Worm (Caenorhabditis elegans) whole organism, L4/young adult: ENCODE data around the gene ocr-1.

ENCODE experiments used
- W03F9.2 ChIP-seq: fragments of 150-350 bp; optimal IDR thresholded peaks from 2 replicates; lab custom pipeline; 2014; ENCODE audit warnings: missing biosample characterization, missing genetic modification characterization
- dao-5 ChIP-seq: sonication (generic microtip); optimal IDR thresholded peaks from 2 replicates; lab custom pipeline; 2016; ENCODE audit warnings: missing genotype, missing genetic modification characterization, moderate library complexity, missing compliant biosample characterization
- him-1 ChIP-seq: sonication (generic microtip); optimal IDR thresholded peaks from 2 replicates; lab custom pipeline; 2016; ENCODE audit warnings: missing genotype, missing genetic modification reagents, missing genetic modification characterization, missing compliant biosample characterization

ocr-1 gene

DNA sequence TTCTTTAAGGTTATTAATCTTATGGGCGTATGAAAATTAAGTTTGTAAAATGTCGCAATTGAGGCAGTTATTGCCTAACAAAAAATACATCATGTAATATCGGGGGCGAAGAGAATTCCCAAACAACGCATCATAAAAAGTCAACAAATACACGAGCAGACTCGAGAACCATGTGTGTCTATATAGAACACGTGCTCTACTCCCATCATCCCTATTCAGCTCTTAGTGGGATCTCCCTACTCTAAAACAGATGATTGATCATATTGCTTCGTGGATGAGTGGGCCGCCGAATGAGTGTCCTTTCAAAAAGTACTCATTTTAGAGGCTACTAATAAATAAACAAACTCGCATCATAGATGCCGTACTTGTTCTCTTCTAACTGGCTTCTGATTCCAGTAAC, 39.7 kb upstream of the ocr-1 start:
- TF ChIP-seq W03F9.2 (tag; lab: Kevin White, UChicago): no peak
- TF ChIP-seq dao-5 (tag; lab: Kevin White, UChicago): no peak
- TF ChIP-seq him-1 (tag; lab: Kevin White, UChicago): no peak

DNA sequence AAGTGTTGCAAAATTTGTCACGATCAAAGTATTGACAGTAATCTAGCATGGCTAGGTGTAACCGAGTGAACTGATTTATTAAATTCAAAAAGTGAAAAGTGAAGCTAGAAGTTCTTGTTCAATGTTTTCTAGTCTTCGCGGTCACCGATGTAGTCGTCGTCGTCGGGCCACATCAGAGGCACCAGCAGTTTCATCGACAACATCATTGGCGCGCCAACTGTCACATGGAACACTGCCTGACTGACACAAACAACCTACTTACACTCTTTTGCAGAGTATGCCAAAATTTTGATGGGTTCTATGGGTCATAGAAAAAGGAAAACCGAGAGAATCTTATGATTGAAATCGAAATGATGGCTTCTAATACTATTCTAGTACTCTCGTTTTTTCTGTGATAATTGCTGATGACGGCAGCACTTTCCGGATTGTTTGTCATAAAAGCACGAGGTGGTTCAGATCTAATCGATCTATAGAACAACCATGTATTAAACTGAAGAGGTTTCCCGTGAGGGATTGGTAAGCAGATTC, 38.7 kb upstream of the ocr-1 start:
- no peak for TF ChIP-seq W03F9.2 (tag; lab: Kevin White, UChicago)
- no peak for TF ChIP-seq dao-5 (tag; lab: Kevin White, UChicago)
- no peak for TF ChIP-seq him-1 (tag; lab: Kevin White, UChicago)

- no peak for TF ChIP-seq W03F9.2 (tag; lab: Kevin White, UChicago)
- TF ChIP-seq him-1 (tag; lab: Kevin White, UChicago): no peak
- no peak for TF ChIP-seq dao-5 (tag; lab: Kevin White, UChicago)
Observed at ce11 chrV:10726691-10727090, 37.5 kb upstream of the ocr-1 start.

- TF ChIP-seq him-1 (tag; lab: Kevin White, UChicago) (no peak), dao-5 (tag; lab: Kevin White, UChicago) (no peak), W03F9.2 (tag; lab: Kevin White, UChicago) (no peak)
Observed at ce11 chrV:10727651-10728050, 36.5 kb upstream of the ocr-1 start.

ce11 chrV:10729456-10729904, 34.7 kb upstream of the ocr-1 start:
- TF ChIP-seq W03F9.2 (tag; lab: Kevin White, UChicago) (no peak), dao-5 (tag; lab: Kevin White, UChicago) (no peak)

DNA sequence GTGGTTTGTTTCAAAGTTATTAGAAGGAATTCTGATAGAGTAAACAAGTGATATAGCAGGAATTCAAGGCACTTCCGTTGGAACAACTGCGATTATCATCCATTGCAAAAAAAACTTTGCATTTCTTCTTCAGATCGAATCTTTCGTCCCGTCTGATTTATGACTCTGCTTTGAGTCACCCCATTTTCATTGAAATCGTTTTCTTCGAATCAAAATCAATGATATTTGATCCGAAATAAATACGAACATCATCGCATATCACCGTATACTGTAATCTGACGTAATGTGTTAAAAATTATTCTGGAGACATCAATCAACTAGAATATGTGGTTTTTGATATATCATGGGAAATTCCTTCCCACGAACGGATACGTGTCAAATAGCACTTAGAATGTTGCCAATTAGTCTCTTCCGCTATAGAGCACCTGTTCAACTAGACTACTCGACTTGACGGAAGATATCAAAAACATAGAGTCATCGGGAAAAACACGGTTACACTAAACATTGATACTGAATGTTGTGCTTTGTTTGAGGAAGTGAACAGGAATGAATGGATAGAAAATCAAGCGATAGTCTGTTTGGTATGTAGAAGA, 33.2 kb upstream of the ocr-1 start:
- TF ChIP-seq W03F9.2 (tag; lab: Kevin White, UChicago): no peak
- TF ChIP-seq dao-5 (tag; lab: Kevin White, UChicago): no peak
- no peak for TF ChIP-seq him-1 (tag; lab: Kevin White, UChicago)

ce11 chrV:10731989-10732472, 32.1 kb upstream of the ocr-1 start, which contains the start of gene T28B11.1:
TSS of gene T28B11.1 (minus strand) at chrV:10732422.
- TF ChIP-seq him-1 (tag; lab: Kevin White, UChicago) (no peak), dao-5 (tag; lab: Kevin White, UChicago) (no peak), W03F9.2 (tag; lab: Kevin White, UChicago) (no peak)

ce11 chrV:10736756-10737155, 27.4 kb upstream of the ocr-1 start, which contains the start of the genes mre-11 and wdr-5.3:
TSS of gene mre-11 (minus strand) at chrV:10736868.
TSS of gene wdr-5.3 (plus strand) at chrV:10737116.
- TF ChIP-seq W03F9.2 (tag; lab: Kevin White, UChicago) (peak; percentile 86), dao-5 (tag; lab: Kevin White, UChicago) (no peak), him-1 (tag; lab: Kevin White, UChicago) (peak; percentile 22)

- TF ChIP-seq dao-5 (tag; lab: Kevin White, UChicago) (no peak), him-1 (tag; lab: Kevin White, UChicago) (no peak), W03F9.2 (tag; lab: Kevin White, UChicago) (no peak)
Observed at ce11 chrV:10741357-10741756, 22.8 kb upstream of the ocr-1 start, which contains the start of gene ZC302.3. TSS of gene ZC302.3 (minus strand) at chrV:10741457.

- TF ChIP-seq W03F9.2 (tag; lab: Kevin White, UChicago) (no peak), dao-5 (tag; lab: Kevin White, UChicago) (no peak), him-1 (tag; lab: Kevin White, UChicago) (no peak)
Observed at ce11 chrV:10743649-10744048, 20.5 kb upstream of the ocr-1 start, which contains the start of gene srj-22. TSS of gene srj-22 (minus strand) at chrV:10743749.

DNA sequence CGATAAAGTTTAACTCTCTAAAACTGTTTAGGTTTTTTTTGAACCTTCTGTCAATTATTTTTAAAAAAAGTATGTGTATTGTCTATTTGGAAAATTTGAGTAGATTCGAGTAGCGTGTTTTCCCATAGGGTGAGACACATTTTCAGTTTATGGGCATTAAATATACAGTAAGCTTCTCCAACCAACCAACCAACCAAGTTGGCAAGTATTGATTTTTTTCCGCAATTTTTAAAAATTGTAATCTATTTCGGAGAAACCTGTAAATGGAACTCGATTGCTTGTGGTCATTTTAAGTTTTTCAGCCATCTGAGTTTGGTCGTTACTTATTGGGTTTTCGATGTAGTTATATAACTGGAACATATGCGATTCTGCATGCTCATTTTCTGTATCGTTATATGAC, 19.1 kb upstream of the ocr-1 start, which contains the start of gene srj-21:
TSS of gene srj-21 (plus strand) at position 301 of the 400 bp plus-strand sequence.
- TF ChIP-seq him-1 (tag; lab: Kevin White, UChicago) (no peak), dao-5 (tag; lab: Kevin White, UChicago) (no peak), W03F9.2 (tag; lab: Kevin White, UChicago) (no peak)

- TF ChIP-seq him-1 (tag; lab: Kevin White, UChicago) (no peak), dao-5 (tag; lab: Kevin White, UChicago) (no peak), W03F9.2 (tag; lab: Kevin White, UChicago) (no peak)
Observed at ce11 chrV:10747263-10747951, 16.8 kb upstream of the ocr-1 start, which contains the start of the genes selt-1.2 and F28H7.2. TSS of gene selt-1.2 (minus strand) at chrV:10747363. TSS of gene F28H7.2 (plus strand) at chrV:10747901.

DNA sequence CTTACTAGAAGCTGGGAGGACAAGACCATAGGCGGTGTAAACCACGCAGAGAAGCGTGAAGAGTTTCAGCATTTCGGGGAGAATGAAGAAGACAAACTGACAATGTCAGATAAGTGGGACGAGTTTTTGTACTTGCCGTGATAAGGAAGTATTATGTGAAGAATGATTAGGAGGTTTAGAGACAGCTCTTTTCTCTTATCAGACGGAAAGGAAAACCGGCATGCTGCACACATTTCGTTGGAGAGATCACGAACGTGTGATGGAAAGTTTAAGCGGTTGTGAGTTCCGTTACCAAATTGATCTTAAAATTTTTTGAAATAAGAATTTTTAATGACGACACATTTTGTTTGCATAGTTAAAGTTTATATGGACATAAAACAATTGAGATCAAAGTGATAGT, 13.5 kb upstream of the ocr-1 start, which contains the start of gene F28H7.3:
TSS of gene F28H7.3 (minus strand) at position 159 of the 400 bp plus-strand sequence.
- TF ChIP-seq him-1 (tag; lab: Kevin White, UChicago) (no peak), W03F9.2 (tag; lab: Kevin White, UChicago) (no peak), dao-5 (tag; lab: Kevin White, UChicago) (no peak)
